Worm (Caenorhabditis elegans) whole organism, L1 larva: ENCODE results near the gene C06H2.7.

Source experiments
- alr-1 ChIP-seq: fragments of 200-800 bp; sonication (Bioruptor generic); optimal IDR thresholded peaks from 2 replicates; lab custom pipeline; 2018; ENCODE audit warnings: borderline replicate concordance, mild to moderate bottlenecking, missing genetic modification characterization, missing compliant biosample characterization
- ama-1 ChIP-seq: fragments of 150-350 bp; optimal IDR thresholded peaks from 2 replicates; lab custom pipeline; 2014
- ceh-63 ChIP-seq: fragments of 200-800 bp; sonication (Bioruptor generic); optimal IDR thresholded peaks from 2 replicates; lab custom pipeline; 2018; ENCODE audit warnings: mild to moderate bottlenecking, missing genetic modification characterization, missing compliant biosample characterization
- ces-1 ChIP-seq: fragments of 150-350 bp; optimal IDR thresholded peaks from 2 replicates; lab custom pipeline; 2014; ENCODE audit warnings: missing biosample characterization, missing genetic modification reagents, missing genetic modification characterization
- egl-27 ChIP-seq, 2 experiments: fragments of 150-350 bp in 1 of 2; sonication (generic microtip); optimal IDR thresholded peaks; 3 replicates each; lab custom pipeline; 2017 to 2018; ENCODE audit warnings: missing biosample characterization in 2 of 2, missing genetic modification characterization in 2 of 2, missing genetic modification reagents in 2 of 2
- elt-2 ChIP-seq: sonication (generic microtip); optimal IDR thresholded peaks from 2 replicates; lab custom pipeline; 2016; ENCODE audit warnings: missing genetic modification characterization, mild to moderate bottlenecking, inconsistent platforms, missing compliant biosample characterization, missing genetic modification reagents
- nhr-12 ChIP-seq: sonication (generic microtip); optimal IDR thresholded peaks from 2 replicates; lab custom pipeline; 2017; ENCODE audit warnings: missing biosample characterization, missing genetic modification characterization
- nhr-237 ChIP-seq: fragments of 150-350 bp; optimal IDR thresholded peaks from 2 replicates; lab custom pipeline; 2014; ENCODE audit warnings: missing biosample characterization, missing genetic modification characterization
- nhr-28 ChIP-seq: fragments of 150-350 bp; optimal IDR thresholded peaks from 2 replicates; lab custom pipeline; 2014; ENCODE audit warnings: missing biosample characterization, missing genetic modification characterization
- nhr-77 ChIP-seq: fragments of 150-350 bp; optimal IDR thresholded peaks from 2 replicates; lab custom pipeline; 2014; ENCODE audit warnings: missing biosample characterization, missing genetic modification characterization
- nhr-84 ChIP-seq: sonication (generic microtip); optimal IDR thresholded peaks from 2 replicates; lab custom pipeline; 2017; ENCODE audit warnings: missing biosample characterization, missing genetic modification characterization
- nhr-90 ChIP-seq: sonication (generic microtip); optimal IDR thresholded peaks from 2 replicates; lab custom pipeline; 2016; ENCODE audit warnings: mild to moderate bottlenecking, missing genetic modification characterization, missing compliant biosample characterization; ENCODE audit not compliant: poor library complexity
- pag-3 ChIP-seq: sonication (generic microtip); optimal IDR thresholded peaks from 2 replicates; lab custom pipeline; 2017; ENCODE audit warnings: missing genetic modification characterization, mild to moderate bottlenecking, missing compliant biosample characterization, antibody characterized with exemption, borderline replicate concordance; ENCODE audit not compliant: insufficient read depth
- zag-1 ChIP-seq: fragments of 150-350 bp; optimal IDR thresholded peaks from 2 replicates; lab custom pipeline; 2014; ENCODE audit warnings: missing biosample characterization, missing genetic modification characterization

- no peak for TF ChIP-seq alr-1 (tag; lab: Kevin White, UChicago)
- peak; percentile 20 for TF ChIP-seq ama-1
- TF ChIP-seq nhr-90: peak; percentile 61
- TF ChIP-seq nhr-237 (tag; lab: Kevin White, UChicago): no peak
- no peak for TF ChIP-seq ces-1
- no peak for TF ChIP-seq nhr-28
- TF ChIP-seq elt-2 (tag; lab: Kevin White, UChicago): no peak
- no peak for TF ChIP-seq zag-1 (tag; lab: Kevin White, UChicago)
- TF ChIP-seq pag-3: no peak
- TF ChIP-seq nhr-12 (tag; lab: Kevin White, UChicago): no peak
- no peak for TF ChIP-seq nhr-84 (tag; lab: Kevin White, UChicago)
- no peak for TF ChIP-seq nhr-77 (tag; lab: Kevin White, UChicago)
- TF ChIP-seq ceh-63 (GFP tag; lab: Kevin White, UChicago): no peak
- no peak for TF ChIP-seq egl-27 (tag; optimal IDR thresholded peaks at IDR 0.05; lab: Kevin White, UChicago)
Measured at ce11 chrV:11118179-11118725, 26.3 kb downstream of the C06H2.7 start.
